Fruit fly (Drosophila melanogaster) whole organism, wandering third instar larva: ENCODE measurements around the gene out.

Experiments used
- CrebA ChIP-seq: fragments of 200-800 bp; sonication (Bioruptor generic); optimal IDR thresholded peaks from 2 replicates; lab custom pipeline; 2016; ENCODE audit warnings: missing biosample characterization, mild to moderate bottlenecking, missing genetic modification characterization, borderline replicate concordance
- Dfd ChIP-seq: fragments of >200 bp; optimal IDR thresholded peaks from 2 replicates; lab custom pipeline; 2017; ENCODE audit warnings: missing biosample characterization, missing genetic modification characterization
- Dif ChIP-seq: fragments of 200-275, 200-300 bp; sonication (Bioruptor generic); optimal IDR thresholded peaks from 2 replicates; lab custom pipeline; 2018; ENCODE audit warnings: missing biosample characterization, missing genetic modification characterization; ENCODE audit not compliant: partially characterized antibody
- Hnf4 ChIP-seq: fragments of 200-800 bp; sonication (Bioruptor generic); optimal IDR thresholded peaks from 2 replicates; lab custom pipeline; 2016; ENCODE audit warnings: missing biosample characterization, mild to moderate bottlenecking, missing genetic modification characterization
- Hr78 ChIP-seq: fragments of >200 bp; optimal IDR thresholded peaks from 2 replicates; lab custom pipeline; 2017; ENCODE audit warnings: missing biosample characterization, missing genetic modification characterization
- Mio ChIP-seq: sonication (Bioruptor generic); optimal IDR thresholded peaks from 2 replicates; lab custom pipeline; 2016; ENCODE audit warnings: missing biosample characterization, missing genetic modification characterization
- N ChIP-seq: fragments of >200 bp; optimal IDR thresholded peaks from 2 replicates; lab custom pipeline; 2018; ENCODE audit warnings: missing biosample characterization, missing external identifiers, missing genetic modification characterization
- pan ChIP-seq: fragments of >200 bp; optimal IDR thresholded peaks from 2 replicates; lab custom pipeline; 2017
- psq ChIP-seq: fragments of 200-800 bp; sonication (Bioruptor generic); optimal IDR thresholded peaks from 3 replicates; lab custom pipeline; 2017; ENCODE audit warnings: missing biosample characterization, mild to moderate bottlenecking, missing genetic modification characterization, moderate library complexity
- sv ChIP-seq: fragments of 200-800 bp; sonication (Bioruptor generic); optimal IDR thresholded peaks from 3 replicates; lab custom pipeline; 2016; ENCODE audit warnings: missing biosample characterization, missing genetic modification characterization
- tai ChIP-seq: sonication (Bioruptor generic); optimal IDR thresholded peaks from 2 replicates; lab custom pipeline; 2016; ENCODE audit warnings: missing biosample characterization, missing genetic modification characterization

dm6 chrX:19371135-19371938 is 49.4 kb upstream of the out start:
- TF ChIP-seq N (GFP tag; lab: Kevin White, UChicago) (no peak), psq (GFP tag; lab: Kevin White, UChicago) (no peak), Dif (GFP tag; lab: Kevin White, UChicago) (no peak), pan (lab: Kevin White, UChicago) (no peak), Mio (GFP tag; lab: Kevin White, UChicago) (no peak), sv (no peak), CrebA (GFP tag; lab: Kevin White, UChicago) (no peak), Hr78 (GFP tag; lab: Kevin White, UChicago) (no peak), Dfd (GFP tag; lab: Kevin White, UChicago) (no peak), Hnf4 (GFP tag; lab: Kevin White, UChicago) (no peak), tai (GFP tag; lab: Kevin White, UChicago) (no peak)
